Fruit fly (Drosophila melanogaster): ENCODE data around the gene MED14.

Gene MED14

dm6 chr3L:586582-587213 is 6.3 kb upstream of the MED14 start:
- TF ChIP-seq psq (optimal IDR thresholded peaks at IDR 0.05), result no peak
- no peak for TF ChIP-seq ttk (optimal IDR thresholded peaks at IDR 0.05)
- no peak for TF ChIP-seq h (optimal IDR thresholded peaks at IDR 0.05)
- no peak for TF ChIP-seq insv (optimal IDR thresholded peaks at IDR 0.05)
- TF ChIP-seq Sin3A (optimal IDR thresholded peaks at IDR 0.05), result no peak
- no peak for TF ChIP-seq Myc (optimal IDR thresholded peaks at IDR 0.05)

- TF ChIP-seq insv (optimal IDR thresholded peaks at IDR 0.05), result no peak
- TF ChIP-seq ttk (optimal IDR thresholded peaks at IDR 0.05), result no peak
- no peak for TF ChIP-seq Sin3A (optimal IDR thresholded peaks at IDR 0.05)
- TF ChIP-seq Myc (optimal IDR thresholded peaks at IDR 0.05), result no peak
- TF ChIP-seq psq (optimal IDR thresholded peaks at IDR 0.05), result no peak
These were observed 5.2 kb upstream of the MED14 start for dm6 chr3L:587827-588226.

- TF ChIP-seq insv (optimal IDR thresholded peaks at IDR 0.05) (no peak), h (optimal IDR thresholded peaks at IDR 0.05) (no peak), ttk (optimal IDR thresholded peaks at IDR 0.05) (no peak), Myc (optimal IDR thresholded peaks at IDR 0.05) (no peak), Sin3A (optimal IDR thresholded peaks at IDR 0.05) (no peak), psq (optimal IDR thresholded peaks at IDR 0.05) (no peak)
These were observed 4.0 kb upstream of the MED14 start, which contains the start of gene Kah for dm6 chr3L:589174-589289. Kah (minus strand) TSS chr3L:589274.

dm6 chr3L:589290-590281 is 3.5 kb upstream of the MED14 start:
- TF ChIP-seq psq (optimal IDR thresholded peaks at IDR 0.05), result no peak
- no peak for TF ChIP-seq Myc (optimal IDR thresholded peaks at IDR 0.05)
- no peak for TF ChIP-seq Sin3A (optimal IDR thresholded peaks at IDR 0.05)
- no peak for TF ChIP-seq h (optimal IDR thresholded peaks at IDR 0.05)

- TF ChIP-seq h (optimal IDR thresholded peaks at IDR 0.05), result no peak
- TF ChIP-seq Sin3A (optimal IDR thresholded peaks at IDR 0.05), result no peak
- TF ChIP-seq ttk (optimal IDR thresholded peaks at IDR 0.05), result no peak
- TF ChIP-seq Myc (optimal IDR thresholded peaks at IDR 0.05), result no peak
- TF ChIP-seq psq (optimal IDR thresholded peaks at IDR 0.05), result no peak
- TF ChIP-seq insv (optimal IDR thresholded peaks at IDR 0.05), result no peak
These were observed 1.7 kb upstream of the MED14 start for dm6 chr3L:591370-591769.

- TF ChIP-seq Myc (optimal IDR thresholded peaks at IDR 0.05) (no peak), insv (optimal IDR thresholded peaks at IDR 0.05) (no peak), h (optimal IDR thresholded peaks at IDR 0.05) (no peak), Sin3A (optimal IDR thresholded peaks at IDR 0.05) (no peak), ttk (optimal IDR thresholded peaks at IDR 0.05) (no peak), psq (optimal IDR thresholded peaks at IDR 0.05) (no peak)
These were observed 795 bp upstream of the MED14 start for dm6 chr3L:592251-592650.

dm6 chr3L:601104-601503 is 8.1 kb downstream of the MED14 start:
- TF ChIP-seq Myc (optimal IDR thresholded peaks at IDR 0.05) (no peak), ttk (optimal IDR thresholded peaks at IDR 0.05) (no peak), psq (optimal IDR thresholded peaks at IDR 0.05) (no peak), insv (optimal IDR thresholded peaks at IDR 0.05) (no peak)

DNA sequence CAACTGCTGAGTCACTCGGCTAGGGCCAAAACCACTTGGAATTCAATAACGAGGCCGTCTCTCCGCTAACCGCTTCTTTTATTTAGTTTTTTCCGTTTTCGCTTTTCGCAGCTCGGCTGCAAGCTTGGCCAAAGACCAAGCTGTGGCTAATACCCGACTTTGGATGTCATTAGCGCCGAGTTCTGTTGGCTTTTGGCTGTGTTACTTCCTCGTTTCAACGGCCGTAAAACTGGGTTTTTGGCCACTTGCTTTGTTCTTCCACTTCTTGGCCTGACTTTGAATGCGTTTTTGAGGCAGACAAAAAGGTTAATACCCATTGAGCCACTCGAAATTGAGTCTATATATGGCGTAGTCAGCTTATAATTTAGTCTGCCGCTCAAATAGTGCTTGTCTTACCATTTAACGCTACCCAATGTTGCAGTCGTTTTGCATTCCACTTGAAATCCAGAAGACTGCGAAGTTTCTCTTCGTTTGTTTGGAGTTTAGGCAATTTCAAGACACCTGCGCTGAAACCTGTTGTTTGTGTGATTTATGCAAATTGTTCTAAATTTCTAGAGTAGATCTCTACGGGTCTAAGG is 8.6 kb downstream of the MED14 start:
- TF ChIP-seq Sin3A (optimal IDR thresholded peaks at IDR 0.05) (no peak), ttk (optimal IDR thresholded peaks at IDR 0.05) (no peak), psq (optimal IDR thresholded peaks at IDR 0.05) (no peak), Myc (optimal IDR thresholded peaks at IDR 0.05) (no peak), insv (optimal IDR thresholded peaks at IDR 0.05) (no peak)

DNA sequence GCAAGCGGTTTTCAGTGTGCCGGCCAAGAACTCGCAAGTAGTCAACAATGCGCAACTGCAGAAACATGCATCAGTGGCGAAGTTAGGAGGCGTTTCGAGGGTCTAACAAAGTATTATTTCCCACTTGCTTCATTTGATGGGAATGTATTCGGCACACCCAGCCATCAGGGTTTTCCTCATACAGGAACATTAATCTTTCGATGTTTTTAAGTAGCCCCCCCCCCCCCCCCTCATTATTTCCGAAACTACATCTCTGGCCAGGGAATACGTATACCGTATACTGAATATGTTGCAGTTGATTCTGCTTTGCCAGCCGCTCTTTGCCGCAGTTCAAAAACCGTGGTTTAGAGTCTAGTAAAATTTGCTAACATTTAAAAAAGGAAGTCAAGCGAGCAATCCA is 9.5 kb downstream of the MED14 start:
- TF ChIP-seq insv (optimal IDR thresholded peaks at IDR 0.05) (no peak), h (optimal IDR thresholded peaks at IDR 0.05) (no peak), Sin3A (optimal IDR thresholded peaks at IDR 0.05) (no peak), Myc (optimal IDR thresholded peaks at IDR 0.05) (no peak)

DNA sequence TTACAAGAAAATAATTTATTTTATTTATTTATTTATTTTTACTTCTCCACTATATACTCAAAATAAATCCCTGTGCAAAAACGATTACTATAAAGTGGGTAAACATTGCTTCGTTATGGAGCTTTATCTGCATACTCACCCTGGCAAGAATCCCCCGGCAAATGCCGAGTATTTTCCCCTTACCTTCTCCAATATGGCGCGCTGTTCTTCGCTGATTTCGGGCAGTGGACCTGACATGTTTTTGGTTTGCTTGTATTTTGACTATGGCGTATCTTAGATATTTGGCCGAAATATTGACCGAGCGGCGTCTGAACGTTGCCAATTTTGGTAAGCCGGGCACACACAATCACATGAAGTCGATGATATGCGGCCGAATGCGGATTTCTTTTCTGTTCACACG is 10.1 kb downstream of the MED14 start:
- no peak for TF ChIP-seq ttk (optimal IDR thresholded peaks at IDR 0.05)
- no peak for TF ChIP-seq Myc (optimal IDR thresholded peaks at IDR 0.05)
- no peak for TF ChIP-seq insv (optimal IDR thresholded peaks at IDR 0.05)
- no peak for TF ChIP-seq psq (optimal IDR thresholded peaks at IDR 0.05)
- no peak for TF ChIP-seq h (optimal IDR thresholded peaks at IDR 0.05)
- TF ChIP-seq Sin3A (optimal IDR thresholded peaks at IDR 0.05), result no peak

DNA sequence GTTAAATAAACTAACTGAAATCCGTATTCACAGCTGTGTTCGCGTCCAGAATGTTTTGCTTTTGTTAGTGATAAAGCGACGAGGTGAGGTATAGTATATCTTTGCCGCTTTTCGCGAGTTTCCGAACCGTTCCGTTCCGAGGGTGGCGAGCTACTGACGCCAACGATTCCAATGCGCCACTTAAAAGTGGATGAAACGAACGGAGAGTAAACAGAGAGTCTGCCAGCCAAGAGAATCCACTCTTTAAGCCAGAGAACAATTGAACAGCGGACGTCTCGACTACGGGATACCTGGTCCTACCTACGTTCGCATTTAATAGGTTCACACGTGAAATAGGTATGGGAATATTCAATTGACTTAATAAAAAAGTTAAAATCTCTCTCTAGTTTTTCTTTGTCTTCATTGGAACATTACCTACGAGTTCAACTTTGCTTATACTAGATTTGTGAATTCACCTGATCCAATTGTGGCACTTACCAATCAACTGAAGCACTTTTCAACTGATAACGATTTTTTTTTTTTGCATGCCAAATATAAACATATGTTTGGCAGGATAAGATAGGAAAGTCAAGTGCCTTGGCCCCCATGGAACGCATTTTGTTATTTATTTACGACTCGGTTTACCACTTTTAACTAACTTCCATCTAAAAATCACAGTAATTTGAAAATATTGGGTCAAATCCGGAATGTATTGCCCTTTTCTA is 11.0 kb downstream of the MED14 start, which contains the start of gene CG13893:
Gene CG13893 (minus strand): TSS at position 162 of the 704 bp plus-strand sequence.
- TF ChIP-seq Sin3A (optimal IDR thresholded peaks at IDR 0.05), result no peak
- TF ChIP-seq Myc (optimal IDR thresholded peaks at IDR 0.05), result no peak
- TF ChIP-seq psq (optimal IDR thresholded peaks at IDR 0.05), result no peak
- TF ChIP-seq insv (optimal IDR thresholded peaks at IDR 0.05), result no peak
- no peak for TF ChIP-seq ttk (optimal IDR thresholded peaks at IDR 0.05)
- no peak for TF ChIP-seq h (optimal IDR thresholded peaks at IDR 0.05)

- no peak for TF ChIP-seq Myc (optimal IDR thresholded peaks at IDR 0.05)
- no peak for TF ChIP-seq insv (optimal IDR thresholded peaks at IDR 0.05)
- TF ChIP-seq psq (optimal IDR thresholded peaks at IDR 0.05), result no peak
- no peak for TF ChIP-seq ttk (optimal IDR thresholded peaks at IDR 0.05)
- no peak for TF ChIP-seq Sin3A (optimal IDR thresholded peaks at IDR 0.05)
- TF ChIP-seq h (optimal IDR thresholded peaks at IDR 0.05), result no peak
These were observed 11.7 kb downstream of the MED14 start for dm6 chr3L:604701-605100.
